Worm (Caenorhabditis elegans) whole organism, L4 larva: ENCODE measurements around the gene B0244.16.

ENCODE experiments used
- D1046.2 ChIP-seq: fragments of 200-800 bp; sonication (Bioruptor generic); IDR thresholded peaks from 2 replicates; pipeline ENCODE4 v1.3.6; 2022; ENCODE audit warnings: missing genetic modification characterization, missing compliant biosample characterization
- T26A8.4 ChIP-seq: fragments of 200-800 bp; sonication (Bioruptor generic); IDR thresholded peaks from 2 replicates; pipeline ENCODE4 v1.3.6; 2022; ENCODE audit warnings: missing genetic modification characterization, missing compliant biosample characterization
- Y105C5A.15 ChIP-seq: fragments of 200-800 bp; sonication (Bioruptor generic); IDR thresholded peaks from 2 replicates; pipeline ENCODE4 v1.3.6; 2022; ENCODE audit warnings: missing genetic modification characterization, missing compliant biosample characterization
- Y48G9A.11 ChIP-seq: fragments of 200-800 bp; sonication (Bioruptor generic); IDR thresholded peaks from 2 replicates; pipeline ENCODE4 v1.3.6; 2022; ENCODE audit warnings: missing genetic modification reagents, missing genetic modification characterization, missing compliant biosample characterization
- Y5F2A.4 ChIP-seq: fragments of 200-800 bp; sonication (Bioruptor generic); optimal IDR thresholded peaks from 2 replicates; lab custom pipeline; 2018; ENCODE audit warnings: mild to moderate bottlenecking, missing genetic modification characterization, missing compliant biosample characterization
- aha-1 ChIP-seq: fragments of 150-350 bp; peaks from one replicate; lab custom pipeline; 2014; ENCODE audit warnings: missing biosample characterization, missing genetic modification characterization
- aly-2 ChIP-seq: sonication (generic microtip); optimal IDR thresholded peaks from 2 replicates; lab custom pipeline; 2018; ENCODE audit warnings: missing biosample characterization, missing genetic modification characterization
- ama-1 ChIP-seq: fragments of 150-350 bp; optimal IDR thresholded peaks from 2 replicates; lab custom pipeline; 2014; ENCODE audit warnings: inconsistent platforms, mixed read lengths
- arid-1 ChIP-seq: fragments of 200-800 bp; sonication (Bioruptor generic); conservative IDR thresholded peaks from 2 replicates; pipeline ENCODE4 v1.3.6; 2022; ENCODE audit warnings: missing genetic modification reagents, missing genetic modification characterization, missing compliant biosample characterization
- ceh-28 ChIP-seq: fragments of 150-350 bp; optimal IDR thresholded peaks from 2 replicates; lab custom pipeline; 2014; ENCODE audit warnings: missing biosample characterization, missing genetic modification reagents, missing genetic modification characterization
- dmd-6 ChIP-seq: fragments of 200-800 bp; sonication (Bioruptor generic); IDR thresholded peaks from 2 replicates; pipeline ENCODE4 v1.3.6; 2022; ENCODE audit warnings: missing genetic modification reagents, missing genetic modification characterization, missing compliant biosample characterization
- dpl-1 ChIP-seq: fragments of 150-350 bp; optimal IDR thresholded peaks from 2 replicates; lab custom pipeline; 2014; ENCODE audit warnings: missing biosample characterization, missing genetic modification reagents, missing genetic modification characterization
- duxl-1 ChIP-seq: sonication (generic microtip); optimal IDR thresholded peaks from 2 replicates; lab custom pipeline; 2016; ENCODE audit warnings: mild to moderate bottlenecking, missing genetic modification characterization, moderate library complexity, missing compliant biosample characterization; ENCODE audit not compliant: poor library complexity
- dve-1 ChIP-seq: sonication (generic microtip); optimal IDR thresholded peaks from 2 replicates; lab custom pipeline; 2017; ENCODE audit warnings: antibody characterized with exemption, mild to moderate bottlenecking, missing genetic modification characterization, missing compliant biosample characterization; ENCODE audit not compliant: insufficient read depth
- egl-27 ChIP-seq: sonication (generic microtip); optimal IDR thresholded peaks from 3 replicates; lab custom pipeline; 2017; ENCODE audit warnings: missing biosample characterization, missing genetic modification reagents, missing genetic modification characterization
- egl-43 ChIP-seq: fragments of 200-800 bp; sonication (Bioruptor generic); IDR thresholded peaks from 2 replicates; pipeline ENCODE4 v1.3.6; 2022; ENCODE audit warnings: missing genetic modification reagents, missing genetic modification characterization, missing compliant biosample characterization
- fkh-10 ChIP-seq: fragments of 150-350 bp; optimal IDR thresholded peaks from 2 replicates; lab custom pipeline; 2014; ENCODE audit warnings: missing biosample characterization, missing genetic modification reagents, missing genetic modification characterization
- fos-1 ChIP-seq: fragments of 150-350 bp; optimal IDR thresholded peaks from 2 replicates; lab custom pipeline; 2014; ENCODE audit warnings: missing biosample characterization, missing genetic modification characterization
- gei-8 ChIP-seq: fragments of 200-800 bp; sonication (Bioruptor generic); optimal IDR thresholded peaks from 2 replicates; lab custom pipeline; 2018; ENCODE audit warnings: mild to moderate bottlenecking, missing genetic modification characterization, missing compliant biosample characterization
- hif-1 ChIP-seq, 2 experiments: sonication (generic microtip); optimal IDR thresholded peaks; 2 replicates each; lab custom pipeline; 2016 to 2017; ENCODE audit warnings: missing compliant biosample characterization in 2 of 2, missing genetic modification characterization in 2 of 2, missing genetic modification reagents in 2 of 2, missing genotype in 2 of 2, mild to moderate bottlenecking in 1 of 2
- hlh-11 ChIP-seq: fragments of 200-800 bp; sonication (Bioruptor generic); optimal IDR thresholded peaks from 2 replicates; lab custom pipeline; 2018; ENCODE audit warnings: mild to moderate bottlenecking, missing genetic modification characterization, missing compliant biosample characterization
- hlh-30 ChIP-seq: sonication (generic microtip); optimal IDR thresholded peaks from 2 replicates; lab custom pipeline; 2017; ENCODE audit warnings: antibody characterized with exemption, mild to moderate bottlenecking, missing genetic modification characterization, missing compliant biosample characterization; ENCODE audit not compliant: insufficient read depth
- jun-1 ChIP-seq: fragments of 150-350 bp; optimal IDR thresholded peaks from 2 replicates; lab custom pipeline; 2014; ENCODE audit warnings: missing biosample characterization, missing genetic modification reagents, missing genetic modification characterization
- lin-38 ChIP-seq: fragments of 200-800 bp; sonication (Bioruptor generic); IDR thresholded peaks from 2 replicates; pipeline ENCODE4 v1.3.6; 2022; ENCODE audit warnings: missing genetic modification reagents, missing genetic modification characterization, missing compliant biosample characterization
- lir-3 ChIP-seq: sonication (generic microtip); optimal IDR thresholded peaks from 2 replicates; lab custom pipeline; 2016; ENCODE audit warnings: mild to moderate bottlenecking, missing genetic modification characterization, missing compliant biosample characterization
- lsy-2 ChIP-seq, 2 experiments: fragments of 150-350 bp in 1 of 2; sonication (generic microtip) in 1 of 2; optimal IDR thresholded peaks; 2 replicates each; lab custom pipeline; 2014 to 2017; ENCODE audit warnings: missing biosample characterization in 2 of 2, missing genetic modification characterization in 2 of 2
- madf-9 ChIP-seq: fragments of 200-800 bp; sonication (Bioruptor generic); conservative IDR thresholded peaks from 2 replicates; pipeline ENCODE4 v1.3.6; 2022; ENCODE audit warnings: missing genetic modification reagents, missing genetic modification characterization, missing compliant biosample characterization
- mdl-1 ChIP-seq, 2 experiments: fragments of 150-350 bp in 1 of 2; sonication (generic microtip) in 1 of 2; optimal IDR thresholded peaks; 2 replicates each; lab custom pipeline; 2014 to 2017; ENCODE audit warnings: missing biosample characterization in 2 of 2, missing genetic modification characterization in 2 of 2
- mdt-29 ChIP-seq: fragments of 200-800 bp; sonication (Bioruptor generic); IDR thresholded peaks from 2 replicates; pipeline ENCODE4 v1.3.6; 2022; ENCODE audit warnings: missing genetic modification reagents, missing genetic modification characterization, missing compliant biosample characterization
- mep-1 ChIP-seq: fragments of 150-350 bp; sonication (generic microtip); optimal IDR thresholded peaks from 3 replicates; lab custom pipeline; 2014; ENCODE audit warnings: missing biosample characterization, missing genetic modification characterization
- mes-2 ChIP-seq: sonication (generic microtip); optimal IDR thresholded peaks from 2 replicates; lab custom pipeline; 2016; ENCODE audit warnings: missing genotype, mild to moderate bottlenecking, missing genetic modification characterization, missing compliant biosample characterization; ENCODE audit not compliant: poor library complexity, severe bottlenecking
- mxl-2 ChIP-seq: fragments of 200-800 bp; sonication (Bioruptor generic); conservative IDR thresholded peaks from 2 replicates; pipeline ENCODE4 v1.3.6; 2022; ENCODE audit warnings: missing genetic modification reagents, missing genetic modification characterization, missing compliant biosample characterization
- mxl-3 ChIP-seq: fragments of 200-800 bp; sonication (Bioruptor generic); optimal IDR thresholded peaks from 2 replicates; lab custom pipeline; 2018; ENCODE audit warnings: mild to moderate bottlenecking, missing genetic modification characterization, missing compliant biosample characterization
- nhr-11 ChIP-seq: fragments of 150-350 bp; optimal IDR thresholded peaks from 2 replicates; lab custom pipeline; 2014; ENCODE audit warnings: missing biosample characterization, missing genetic modification characterization
- nhr-237 ChIP-seq: sonication (generic microtip); optimal IDR thresholded peaks from 2 replicates; lab custom pipeline; 2017; ENCODE audit warnings: missing biosample characterization, missing genetic modification characterization
- nhr-25 ChIP-seq: sonication (generic microtip); optimal IDR thresholded peaks from 2 replicates; lab custom pipeline; 2017; ENCODE audit warnings: missing genetic modification characterization, mild to moderate bottlenecking, missing compliant biosample characterization, antibody characterized with exemption, moderate library complexity, borderline replicate concordance; ENCODE audit not compliant: insufficient read depth
- nhr-48 ChIP-seq: sonication (generic microtip); optimal IDR thresholded peaks from 2 replicates; lab custom pipeline; 2016; ENCODE audit warnings: mild to moderate bottlenecking, missing genetic modification characterization, missing compliant biosample characterization
- nhr-77 ChIP-seq: fragments of 150-350 bp; optimal IDR thresholded peaks from 2 replicates; lab custom pipeline; 2014; ENCODE audit warnings: missing biosample characterization, missing genetic modification characterization
- pha-4 ChIP-seq, 2 experiments: fragments of 150-350 bp in 1 of 2; fragments of 200-800 bp in 1 of 2; sonication (Bioruptor generic) in 1 of 2; IDR thresholded peaks in 1 of 2; optimal IDR thresholded peaks in 1 of 2; 2 replicates each; pipeline versions ENCODE4 v1.3.6 to Lab custom; 2014 to 2022; ENCODE audit warnings: missing genetic modification characterization in 2 of 2, missing genetic modification reagents in 2 of 2, missing biosample characterization in 1 of 2, missing compliant biosample characterization in 1 of 2
- php-3 ChIP-seq: fragments of 200-800 bp; sonication (Bioruptor generic); IDR thresholded peaks from 2 replicates; pipeline ENCODE4 v1.3.6; 2022; ENCODE audit warnings: missing genetic modification reagents, missing genetic modification characterization, missing compliant biosample characterization
- pqm-1 ChIP-seq: sonication (generic microtip); optimal IDR thresholded peaks from 2 replicates; lab custom pipeline; 2017; ENCODE audit warnings: missing biosample characterization, missing genetic modification characterization
- rbr-2 ChIP-seq: sonication (generic microtip); optimal IDR thresholded peaks from 2 replicates; lab custom pipeline; 2016; ENCODE audit warnings: missing genotype, missing genetic modification characterization, missing compliant biosample characterization
- set-16 ChIP-seq: fragments of 200-800 bp; sonication (Bioruptor generic); IDR thresholded peaks from 2 replicates; pipeline ENCODE4 v1.3.6; 2022; ENCODE audit warnings: missing genetic modification reagents, missing genetic modification characterization, missing compliant biosample characterization
- skn-1 ChIP-seq: fragments of 150-350 bp; optimal IDR thresholded peaks from 2 replicates; lab custom pipeline; 2014; ENCODE audit warnings: missing biosample characterization, missing genetic modification characterization
- snpc-1.2 ChIP-seq: fragments of 200-800 bp; sonication (Bioruptor generic); IDR thresholded peaks from 2 replicates; pipeline ENCODE4 v1.3.6; 2022; ENCODE audit warnings: missing genetic modification reagents, missing genetic modification characterization, missing compliant biosample characterization
- unc-62 ChIP-seq, 3 experiments: fragments of 150-350 bp in 1 of 3; sonication (generic microtip); optimal IDR thresholded peaks in 2 of 3; peaks in 1 of 3; 1 replicate in 1 of 3; 2 replicates in 2 of 3; lab custom pipeline; 2014 to 2017; ENCODE audit warnings: missing biosample characterization in 3 of 3, missing genetic modification characterization in 3 of 3, missing genetic modification reagents in 3 of 3, missing genotype in 1 of 3
- zip-11 ChIP-seq: fragments of 200-800 bp; sonication (Bioruptor generic); IDR thresholded peaks from 2 replicates; pipeline ENCODE4 v1.3.6; 2022; ENCODE audit warnings: missing genetic modification characterization, missing compliant biosample characterization
- ztf-11 ChIP-seq: fragments of 150-350 bp; optimal IDR thresholded peaks from 2 replicates; lab custom pipeline; 2014; ENCODE audit warnings: missing biosample characterization, missing genetic modification characterization
- ztf-7 ChIP-seq: fragments of 150-350 bp; optimal IDR thresholded peaks from 2 replicates; lab custom pipeline; 2014; ENCODE audit warnings: missing biosample characterization, missing genetic modification characterization

The B0244.16 gene

DNA sequence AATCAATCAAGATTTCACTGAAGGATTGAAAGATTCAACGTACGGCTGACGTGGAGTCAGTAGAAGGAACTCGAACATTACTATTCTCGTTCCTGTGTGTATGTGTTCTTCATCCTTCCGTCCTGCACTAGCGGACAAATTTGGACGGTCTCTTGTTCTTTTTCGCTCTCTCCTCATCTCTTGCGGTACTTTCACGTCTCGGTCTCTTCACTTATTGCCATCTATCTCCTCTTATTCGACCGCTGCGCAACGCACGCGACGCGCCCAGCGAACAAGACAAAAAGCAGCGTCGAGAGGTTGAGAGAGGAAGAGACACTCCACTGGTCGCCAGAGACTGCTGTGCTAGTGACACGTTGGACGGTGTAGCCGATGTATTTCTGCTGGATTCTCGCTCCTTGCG lies 25.3 kb upstream of the B0244.16 start:
- peak in 1 of 2 experiments; percentile 93 for TF ChIP-seq unc-62 (GFP tag; optimal IDR thresholded peaks at IDR 0.05 in 1 of 2; lab: Kevin White, UChicago)
- no peak for TF ChIP-seq unc-62 (tag; optimal IDR thresholded peaks at IDR 0.05; lab: Kevin White, UChicago)
- TF ChIP-seq mdt-29 (GFP tag; lab: Robert Waterston, UW), result peak; percentile 23; the same call in 1 of the 2 replicates
- TF ChIP-seq mdl-1 (tag; optimal IDR thresholded peaks at IDR 0.05; lab: Kevin White, UChicago), result peak; percentile 66 to 78
- TF ChIP-seq aha-1, result peak; percentile 98
- peak; percentile 23 for TF ChIP-seq fkh-10
- TF ChIP-seq D1046.2 (GFP tag; lab: Robert Waterston, UW), result 0 out of 2 replicates have a peak, but pooled peaks have one; percentile 12
- TF ChIP-seq duxl-1 (tag; lab: Kevin White, UChicago), result peak; percentile 27
- TF ChIP-seq rbr-2, result peak; percentile 58
- peak; percentile 38; the same call in 1 of the 2 replicates for TF ChIP-seq Y105C5A.15 (GFP tag; lab: Robert Waterston, UW)
- no peak for TF ChIP-seq mxl-2 (GFP tag; lab: Robert Waterston, UW)
- peak; percentile 70 for TF ChIP-seq mxl-3 (GFP tag; lab: Kevin White, UChicago)
- no peak for TF ChIP-seq fos-1 (tag; lab: Kevin White, UChicago)
- peak; percentile 64 for TF ChIP-seq hlh-30 (tag; lab: Kevin White, UChicago)
- peak; percentile 32 for TF ChIP-seq nhr-25 (tag; lab: Kevin White, UChicago)
- TF ChIP-seq egl-27 (tag; lab: Kevin White, UChicago), result no peak
- peak; percentile 86 for TF ChIP-seq egl-43 (GFP tag; lab: Robert Waterston, UW)
- TF ChIP-seq ztf-11 (tag; lab: Kevin White, UChicago), result no peak
- TF ChIP-seq skn-1 (tag; lab: Kevin White, UChicago), result no peak
- peak; percentile 70 for TF ChIP-seq set-16 (GFP tag; lab: Robert Waterston, UW)
- TF ChIP-seq dmd-6 (GFP tag; lab: Robert Waterston, UW), result peak; percentile 39
- TF ChIP-seq dpl-1 (GFP tag; lab: Kevin White, UChicago), result peak; percentile 26
- peak; percentile 58 for TF ChIP-seq madf-9 (GFP tag; lab: Robert Waterston, UW)
- TF ChIP-seq php-3, result peak; percentile 9; the same call in 1 of the 2 replicates
- no peak for TF ChIP-seq ama-1
- TF ChIP-seq hif-1 (tag; optimal IDR thresholded peaks at IDR 0.05; lab: Kevin White, UChicago), result peak in 1 of 2 experiments; percentile 72
- peak; percentile 9 for TF ChIP-seq ceh-28 (tag; lab: Kevin White, UChicago)
- no peak for TF ChIP-seq Y48G9A.11 (GFP tag; lab: Robert Waterston, UW)
- TF ChIP-seq aly-2 (tag; lab: Kevin White, UChicago), result no peak
- peak; percentile 63 for TF ChIP-seq dve-1 (tag; lab: Kevin White, UChicago)
- peak; percentile 38 for TF ChIP-seq jun-1 (tag; lab: Kevin White, UChicago)
- TF ChIP-seq nhr-11 (tag; lab: Kevin White, UChicago), result peak; percentile 60
- TF ChIP-seq lin-38 (GFP tag; lab: Robert Waterston, UW), result peak; percentile 49; the same call in 1 of the 2 replicates
- peak; percentile 74 for TF ChIP-seq mes-2
- TF ChIP-seq pqm-1 (tag; lab: Kevin White, UChicago), result peak; percentile 21
- peak; percentile 37 to 68 for TF ChIP-seq lsy-2 (tag; optimal IDR thresholded peaks at IDR 0.05; lab: Kevin White, UChicago)
- peak; percentile 41 for TF ChIP-seq nhr-48 (tag; lab: Kevin White, UChicago)
- TF ChIP-seq pha-4 (GFP tag; IDR thresholded peaks at IDR 0.05; lab: Robert Waterston, UW), result peak; percentile 17; the same call in 1 of the 2 replicates
- TF ChIP-seq pha-4 (tag; optimal IDR thresholded peaks at IDR 0.05; lab: Kevin White, UChicago), result no peak
- TF ChIP-seq nhr-237, result no peak
- TF ChIP-seq Y5F2A.4 (GFP tag; lab: Kevin White, UChicago), result peak; percentile 20
- TF ChIP-seq zip-11, result 0 out of 2 replicates have a peak, but pooled peaks have one; percentile 11
- TF ChIP-seq snpc-1.2, result peak; percentile 57; the same call in 1 of the 2 replicates
- no peak for TF ChIP-seq lir-3 (tag; lab: Kevin White, UChicago)
- no peak for TF ChIP-seq ztf-7 (tag; lab: Kevin White, UChicago)
- peak; percentile 74 for TF ChIP-seq mep-1 (tag; lab: Kevin White, UChicago)
- peak; percentile 80 for TF ChIP-seq hlh-11 (tag; lab: Kevin White, UChicago)
- peak; percentile 69 for TF ChIP-seq T26A8.4 (GFP tag; lab: Robert Waterston, UW)
- TF ChIP-seq arid-1 (GFP tag; lab: Robert Waterston, UW), result 0 out of 2 replicates have a peak, but pooled peaks have one; percentile 9
- peak; percentile 46 for TF ChIP-seq nhr-77 (tag; lab: Kevin White, UChicago)
- TF ChIP-seq gei-8 (GFP tag; lab: Kevin White, UChicago), result no peak
